Worm (Caenorhabditis elegans) whole organism, late embryonic: Measurements from ENCODE around the gene nhr-157.

ENCODE experiments used
- F13H6.1 ChIP-seq: sonication (generic microtip); optimal IDR thresholded peaks from 2 replicates; lab custom pipeline; 2016; ENCODE audit warnings: missing genetic modification characterization, missing compliant biosample characterization
- K02D7.2 ChIP-seq: sonication (generic microtip); optimal IDR thresholded peaks from 2 replicates; lab custom pipeline; 2017; ENCODE audit warnings: mild to moderate bottlenecking, missing genetic modification characterization, missing compliant biosample characterization
- K09A11.1 ChIP-seq: sonication (generic microtip); optimal IDR thresholded peaks from 2 replicates; lab custom pipeline; 2017; ENCODE audit warnings: antibody characterized with exemption, mild to moderate bottlenecking, missing genetic modification characterization, missing compliant biosample characterization; ENCODE audit not compliant: insufficient read depth
- ceh-22 ChIP-seq: sonication (generic microtip); optimal IDR thresholded peaks from 2 replicates; lab custom pipeline; 2017; ENCODE audit warnings: missing biosample characterization, missing genetic modification characterization
- ceh-31 ChIP-seq: sonication (generic microtip); optimal IDR thresholded peaks from 2 replicates; lab custom pipeline; 2016; ENCODE audit warnings: missing genetic modification characterization, missing compliant biosample characterization
- ceh-48 ChIP-seq: sonication (generic microtip); optimal IDR thresholded peaks from 2 replicates; lab custom pipeline; 2016; ENCODE audit warnings: missing genetic modification characterization, inconsistent platforms, missing compliant biosample characterization
- che-1 ChIP-seq: sonication (generic microtip); optimal IDR thresholded peaks from 2 replicates; lab custom pipeline; 2016; ENCODE audit warnings: mild to moderate bottlenecking, missing genetic modification characterization, missing compliant biosample characterization
- ets-4 ChIP-seq: sonication (generic microtip); optimal IDR thresholded peaks from 2 replicates; lab custom pipeline; 2016; ENCODE audit warnings: missing genetic modification characterization, missing compliant biosample characterization
- hlh-8 ChIP-seq: sonication (generic microtip); optimal IDR thresholded peaks from 2 replicates; lab custom pipeline; 2016; ENCODE audit warnings: missing genotype, missing genetic modification characterization, missing compliant biosample characterization
- lin-11 ChIP-seq: fragments of 200-800 bp; sonication (Bioruptor generic); optimal IDR thresholded peaks from 2 replicates; lab custom pipeline; 2018; ENCODE audit warnings: mild to moderate bottlenecking, missing genetic modification characterization, missing compliant biosample characterization
- madf-2 ChIP-seq: sonication (generic microtip); optimal IDR thresholded peaks from 2 replicates; lab custom pipeline; 2017; ENCODE audit warnings: missing genetic modification characterization, missing compliant biosample characterization
- mec-3 ChIP-seq: sonication (generic microtip); optimal IDR thresholded peaks from 2 replicates; lab custom pipeline; 2016; ENCODE audit warnings: borderline replicate concordance, missing genetic modification characterization, missing compliant biosample characterization
- nfya-1 ChIP-seq: sonication (generic microtip); optimal IDR thresholded peaks from 2 replicates; lab custom pipeline; 2017; ENCODE audit warnings: missing genetic modification characterization, mild to moderate bottlenecking, missing compliant biosample characterization, antibody characterized with exemption, moderate library complexity
- pag-3 ChIP-seq: sonication (generic microtip); optimal IDR thresholded peaks from 2 replicates; lab custom pipeline; 2016; ENCODE audit warnings: missing compliant biosample characterization, missing genetic modification characterization, borderline replicate concordance
- pat-9 ChIP-seq: fragments of 200-800 bp; sonication (Bioruptor generic); optimal IDR thresholded peaks from 2 replicates; lab custom pipeline; 2018; ENCODE audit warnings: mild to moderate bottlenecking, missing genetic modification characterization, moderate library complexity, missing compliant biosample characterization
- pax-1 ChIP-seq: fragments of 150-350 bp; optimal IDR thresholded peaks from 2 replicates; lab custom pipeline; 2014; ENCODE audit warnings: missing biosample characterization, missing genetic modification characterization
- pha-4 ChIP-seq: fragments of 150-350 bp; optimal IDR thresholded peaks from 2 replicates; lab custom pipeline; 2018; ENCODE audit warnings: missing biosample characterization, missing genetic modification reagents, missing genetic modification characterization
- rnt-1 ChIP-seq: sonication (generic microtip); optimal IDR thresholded peaks from 2 replicates; lab custom pipeline; 2016; ENCODE audit warnings: missing genetic modification characterization, missing compliant biosample characterization
- sox-2 ChIP-seq: fragments of 200-800 bp; sonication (Bioruptor generic); IDR thresholded peaks from 2 replicates; pipeline ENCODE4 v1.3.6; 2022; ENCODE audit warnings: missing genetic modification reagents, missing genetic modification characterization, missing compliant biosample characterization
- unc-42 ChIP-seq: sonication (generic microtip); optimal IDR thresholded peaks from 2 replicates; lab custom pipeline; 2016; ENCODE audit warnings: missing genotype, missing genetic modification characterization, missing compliant biosample characterization

The nhr-157 gene

DNA sequence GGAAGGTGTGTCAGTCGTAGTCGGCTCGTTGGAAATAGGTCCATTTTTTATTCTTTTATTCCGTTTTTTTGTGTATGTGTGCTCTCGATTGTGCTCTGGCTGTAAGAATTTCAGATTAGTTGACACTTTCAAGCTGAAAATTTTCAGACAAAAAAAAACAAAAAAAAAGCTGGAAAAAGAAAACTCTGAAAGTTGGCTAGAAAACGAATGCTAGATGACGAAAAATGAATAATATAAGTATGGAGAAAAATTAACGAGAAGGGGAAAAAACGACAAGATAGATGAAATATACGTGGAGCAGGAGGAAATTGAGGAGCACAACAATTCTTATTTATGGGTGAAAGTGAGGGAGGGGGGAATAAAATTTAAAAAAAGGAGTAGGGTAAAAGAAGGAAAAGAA is 37.2 kb downstream of the nhr-157 start, which contains the start of gene H10D18.5:
Gene H10D18.5 (minus strand): TSS at position 101 of the 400 bp plus-strand sequence.
- TF ChIP-seq pax-1 (tag; lab: Kevin White, UChicago): no peak
- TF ChIP-seq F13H6.1 (tag; lab: Kevin White, UChicago): no peak

DNA sequence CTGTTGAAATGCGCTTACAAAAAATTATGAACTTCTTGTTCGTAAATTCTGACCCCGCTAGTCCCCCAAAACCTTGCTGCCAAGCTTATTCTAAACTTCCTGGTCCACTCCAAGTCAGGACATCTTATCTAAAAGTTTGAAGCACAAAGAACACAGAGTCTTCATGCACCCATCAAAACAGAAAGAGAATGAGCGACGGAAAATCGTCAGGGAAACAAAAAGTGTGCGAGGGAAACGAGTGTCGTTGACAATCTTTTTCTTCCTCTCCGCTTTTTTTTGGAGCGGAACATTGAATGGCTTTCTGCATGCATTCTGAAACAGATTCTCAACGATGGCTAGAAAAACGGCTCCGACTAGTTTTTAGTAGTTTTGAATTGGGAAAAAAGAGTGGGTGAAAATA is 43.6 kb downstream of the nhr-157 start:
- TF ChIP-seq pat-9 (tag; lab: Kevin White, UChicago) (no peak), pha-4 (no peak), rnt-1 (tag; lab: Kevin White, UChicago) (no peak), che-1 (tag; lab: Kevin White, UChicago) (no peak), lin-11 (tag; lab: Kevin White, UChicago) (no peak), hlh-8 (tag; lab: Kevin White, UChicago) (no peak), pag-3 (tag; lab: Kevin White, UChicago) (no peak), mec-3 (tag; lab: Kevin White, UChicago) (no peak), ceh-31 (no peak), nfya-1 (tag; lab: Kevin White, UChicago) (no peak)

DNA sequence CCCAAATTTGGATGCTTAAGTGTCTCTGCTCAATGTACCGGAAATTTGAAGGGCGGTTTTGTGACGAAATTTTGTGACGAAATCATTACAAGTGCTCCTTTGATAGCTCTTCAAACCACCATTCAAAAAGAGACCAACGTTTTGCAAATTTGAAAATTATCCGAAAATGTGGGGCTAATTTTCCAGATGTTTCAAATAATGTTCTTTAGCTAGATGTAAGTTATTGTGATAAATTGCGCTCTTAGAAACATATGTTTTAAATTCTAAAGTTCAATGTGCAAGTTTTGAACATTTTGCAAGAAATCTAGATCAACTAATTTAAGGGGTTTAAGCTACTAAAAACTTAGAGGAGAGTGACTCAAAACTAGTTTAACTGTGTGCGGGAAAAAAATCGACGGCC is 47.9 kb downstream of the nhr-157 start:
- TF ChIP-seq madf-2 (tag; lab: Kevin White, UChicago) (no peak), K02D7.2 (tag; lab: Kevin White, UChicago) (no peak), ets-4 (no peak), ceh-22 (no peak), che-1 (tag; lab: Kevin White, UChicago) (no peak), ceh-48 (tag; lab: Kevin White, UChicago) (no peak), K09A11.1 (tag; lab: Kevin White, UChicago) (no peak), sox-2 (GFP tag; lab: Robert Waterston, UW) (no peak), unc-42 (no peak)
